Fruit fly (Drosophila melanogaster): Measurements from ENCODE around the gene CG13919.
A peak's percentile ranks its signal among the peaks of the same experiment; 100 is the strongest.

CG13919 gene

dm6 chr3L:1647276-1647919 is 2.1 kb downstream of the CG13919 start, which contains the start of the genes CG17249 and Bro (continued):
- no peak for TF ChIP-seq CG17912 (GFP tag; optimal IDR thresholded peaks at IDR 0.05)
- peak; percentile 37 for TF ChIP-seq phol (tag; optimal IDR thresholded peaks at IDR 0.05)
- peak; percentile 62 for TF ChIP-seq CG4617 (GFP tag; optimal IDR thresholded peaks at IDR 0.05; ENCODE audit: borderline replicate concordance)
- no peak for TF ChIP-seq lov (optimal IDR thresholded peaks at IDR 0.05)
- TF ChIP-seq lov (GFP tag; IDR thresholded peaks at IDR 0.05): peak; percentile 61; the same call in 2 of the 3 replicates

- peak; percentile 78 for TF ChIP-seq crol (GFP tag; IDR thresholded peaks at IDR 0.05)
- TF ChIP-seq sug (tag; optimal IDR thresholded peaks at IDR 0.05): peak; percentile 59
- peak; percentile 43; the same call in 1 of the 2 replicates for TF ChIP-seq unc-4 (GFP tag; IDR thresholded peaks at IDR 0.05; ENCODE audit: partially characterized antibody)
- TF ChIP-seq Scr (GFP tag; IDR thresholded peaks at IDR 0.05; ENCODE audit: partially characterized antibody): no peak
- TF ChIP-seq CG17612 (GFP tag; IDR thresholded peaks at IDR 0.05): no peak
- TF ChIP-seq CG18599 (GFP tag; optimal IDR thresholded peaks at IDR 0.05): peak; percentile 20
- TF ChIP-seq z (GFP tag; IDR thresholded peaks at IDR 0.05): 0 out of 3 replicates have a peak, but pooled peaks have one; percentile 46
- TF ChIP-seq Trl (optimal IDR thresholded peaks at IDR 0.05): peak; percentile 59 to 62
- TF ChIP-seq Trl (GFP tag; optimal IDR thresholded peaks at IDR 0.05): no peak
- TF ChIP-seq NFAT (GFP tag; IDR thresholded peaks at IDR 0.05): 0 out of 2 replicates have a peak, but pooled peaks have one; percentile 2
- peak; percentile 49 for TF ChIP-seq sd (tag; optimal IDR thresholded peaks at IDR 0.05)
- no peak for TF ChIP-seq B-H2 (GFP tag; optimal IDR thresholded peaks at IDR 0.05)
- TF ChIP-seq btn (GFP tag; optimal IDR thresholded peaks at IDR 0.05): no peak
- TF ChIP-seq CG15514 (GFP tag; optimal IDR thresholded peaks at IDR 0.05): peak; percentile 27
- TF ChIP-seq pfk (GFP tag; optimal IDR thresholded peaks at IDR 0.05): peak; percentile 30
- TF ChIP-seq sna (GFP tag; IDR thresholded peaks at IDR 0.05; ENCODE audit: partially characterized antibody): no peak
- TF ChIP-seq CG13894 (tag; optimal IDR thresholded peaks at IDR 0.05): peak; percentile 61
- no peak for TF ChIP-seq CG2875 (GFP tag; optimal IDR thresholded peaks at IDR 0.05)
- no peak for TF ChIP-seq CG10147 (GFP tag; optimal IDR thresholded peaks at IDR 0.05)
- TF ChIP-seq CG13287 (GFP tag; IDR thresholded peaks at IDR 0.05; ENCODE audit: partially characterized antibody): peak; percentile 13; the same call in 1 of the 2 replicates
- TF ChIP-seq ci (GFP tag; IDR thresholded peaks at IDR 0.05): no peak
- TF ChIP-seq MESR4 (GFP tag; optimal IDR thresholded peaks at IDR 0.05): no peak
- no peak for TF ChIP-seq BtbVII (GFP tag; optimal IDR thresholded peaks at IDR 0.05)
- peak; percentile 94 for TF ChIP-seq pros (GFP tag; optimal IDR thresholded peaks at IDR 0.05)
- no peak for TF ChIP-seq sob (GFP tag; IDR thresholded peaks at IDR 0.05)
- peak; percentile 25 for TF ChIP-seq CG12769 (tag; optimal IDR thresholded peaks at IDR 0.05)
- TF ChIP-seq hb (GFP tag; IDR thresholded peaks at IDR 0.05; ENCODE audit: partially characterized antibody): no peak
- peak; percentile 99 for TF ChIP-seq onecut (GFP tag; IDR thresholded peaks at IDR 0.05)
- peak; percentile 42 for TF ChIP-seq MBD-R2 (GFP tag; IDR thresholded peaks at IDR 0.05)
- TF ChIP-seq Fer2 (tag; optimal IDR thresholded peaks at IDR 0.05): no peak
- TF ChIP-seq Med (GFP tag): peak; percentile 59
- peak; percentile 3 for TF ChIP-seq pzg (GFP tag; optimal IDR thresholded peaks at IDR 0.05)
- peak; percentile 85 for TF ChIP-seq seq (GFP tag; IDR thresholded peaks at IDR 0.05)
- no peak for TF ChIP-seq org-1 (GFP tag; optimal IDR thresholded peaks at IDR 0.05)
- TF ChIP-seq Dbx (GFP tag; IDR thresholded peaks at IDR 0.05): 0 out of 3 replicates have a peak, but pooled peaks have one; percentile 34
- peak; percentile 31 for TF ChIP-seq nerfin-1 (tag; optimal IDR thresholded peaks at IDR 0.05)
- peak; percentile 34 for TF ChIP-seq Jarid2 (GFP tag; optimal IDR thresholded peaks at IDR 0.05)
- no peak for TF ChIP-seq trem (tag; optimal IDR thresholded peaks at IDR 0.05)
- peak; percentile 91 for TF ChIP-seq Deaf1 (tag; optimal IDR thresholded peaks at IDR 0.05)
- peak; percentile 21; the same call in 1 of the 2 replicates for TF ChIP-seq bbx (GFP tag; IDR thresholded peaks at IDR 0.05; ENCODE audit: partially characterized antibody)
- no peak for TF ChIP-seq ash1 (GFP tag; optimal IDR thresholded peaks at IDR 0.05)
These were observed 3.6 kb downstream of the CG13919 start, which contains the start of gene CG13920 for dm6 chr3L:1648690-1649355. TSS of gene CG13920 (plus strand) at chr3L:1648944.
